Worm (Caenorhabditis elegans): ENCODE results near the gene lhfp-4.

The lhfp-4 gene

ce11 chrIV:17293068-17293467, 17.7 kb downstream of the lhfp-4 start:
- TF ChIP-seq ZK337.2 (GFP tag; IDR thresholded peaks at IDR 0.05) (no peak), aha-1 (tag) (peak; percentile 53), snpc-1.2 (GFP tag; IDR thresholded peaks at IDR 0.05) (no peak), dmd-6 (GFP tag; IDR thresholded peaks at IDR 0.05) (0 out of 2 replicates have a peak, but pooled peaks have one; percentile 26), pqm-1 (tag; optimal IDR thresholded peaks at IDR 0.05) (peak; percentile 14), lin-13 (GFP tag; optimal IDR thresholded peaks at IDR 0.05) (no peak), dve-1 (tag; optimal IDR thresholded peaks at IDR 0.05; ENCODE audit: insufficient read depth) (peak; percentile 37), mdt-29 (GFP tag; IDR thresholded peaks at IDR 0.05) (no peak), nhr-76 (tag; optimal IDR thresholded peaks at IDR 0.05) (no peak)

DNA sequence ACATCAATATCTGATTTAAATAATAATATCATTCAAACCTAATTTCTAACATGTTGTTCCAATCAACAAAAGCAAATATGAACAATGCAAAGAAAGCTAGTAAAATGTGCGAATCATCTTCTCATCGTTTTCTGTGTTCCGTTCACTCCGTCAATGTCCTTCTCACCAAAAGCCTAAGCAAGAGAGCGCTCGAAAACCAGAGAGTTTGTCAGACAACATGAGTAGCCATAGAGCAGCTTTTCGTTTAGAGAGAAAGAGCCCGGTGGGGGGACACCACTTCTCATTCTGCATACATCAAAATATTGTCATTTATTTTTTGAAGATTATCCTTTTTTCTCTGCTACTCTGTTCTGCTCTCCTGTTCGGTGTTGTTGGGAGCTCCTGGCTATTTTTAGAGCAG, 18.3 kb downstream of the lhfp-4 start:
- no peak for TF ChIP-seq snpc-1.2 (GFP tag; IDR thresholded peaks at IDR 0.05)
- TF ChIP-seq ztf-7 (tag; optimal IDR thresholded peaks at IDR 0.05): no peak
- TF ChIP-seq lin-29 (GFP tag; IDR thresholded peaks at IDR 0.05): no peak
- no peak for TF ChIP-seq daf-16 (GFP tag; optimal IDR thresholded peaks at IDR 0.05)
- TF ChIP-seq daf-16 (tag; optimal IDR thresholded peaks at IDR 0.05): no peak
- no peak for TF ChIP-seq hmg-1.1 (GFP tag; IDR thresholded peaks at IDR 0.05)
- TF ChIP-seq ceh-82 (tag; optimal IDR thresholded peaks at IDR 0.05): no peak
- no peak for TF ChIP-seq daf-12 (tag; optimal IDR thresholded peaks at IDR 0.05)
- TF ChIP-seq zip-2 (tag; optimal IDR thresholded peaks at IDR 0.05): no peak
- TF ChIP-seq rbr-2 (tag; optimal IDR thresholded peaks at IDR 0.05): peak; percentile 38
- no peak for TF ChIP-seq arid-1 (GFP tag; conservative IDR thresholded peaks at IDR 0.05)
- no peak for TF ChIP-seq zag-1 (tag; optimal IDR thresholded peaks at IDR 0.05)
- peak; percentile 20 for TF ChIP-seq fkh-10 (GFP tag; optimal IDR thresholded peaks at IDR 0.05)

DNA sequence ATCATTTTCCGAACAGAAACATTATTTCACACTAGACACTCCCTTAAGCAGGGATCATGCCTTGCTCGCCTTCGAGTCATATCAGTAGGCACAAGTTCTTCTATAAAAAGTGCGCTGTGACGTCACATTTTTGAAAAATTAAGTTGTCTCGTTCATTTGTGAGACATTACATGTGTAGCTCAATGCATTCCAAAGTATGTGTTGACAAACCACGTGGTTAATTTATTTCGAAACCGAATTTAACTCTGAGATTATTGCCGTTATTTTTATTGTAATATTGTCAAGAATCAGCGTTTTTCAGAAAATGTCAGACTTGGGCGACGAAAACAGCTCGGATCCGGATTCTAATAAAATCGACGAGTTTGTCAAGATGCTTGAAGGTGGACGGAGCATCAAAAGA, 19.1 kb downstream of the lhfp-4 start, which contains the start of gene T28F3.5:
Gene T28F3.5, plus strand, starts transcription at position 301 of the 400 bp plus-strand sequence.
- TF ChIP-seq aha-1 (tag) (peak; percentile 1), hmg-1.1 (GFP tag; IDR thresholded peaks at IDR 0.05) (no peak), aly-2 (tag; optimal IDR thresholded peaks at IDR 0.05) (no peak), madf-5 (GFP tag; IDR thresholded peaks at IDR 0.05) (no peak), F37D6.2 (tag; optimal IDR thresholded peaks at IDR 0.05) (no peak), T20F7.1 (GFP tag; optimal IDR thresholded peaks at IDR 0.05) (no peak), saeg-2 (GFP tag; IDR thresholded peaks at IDR 0.05) (no peak)

DNA sequence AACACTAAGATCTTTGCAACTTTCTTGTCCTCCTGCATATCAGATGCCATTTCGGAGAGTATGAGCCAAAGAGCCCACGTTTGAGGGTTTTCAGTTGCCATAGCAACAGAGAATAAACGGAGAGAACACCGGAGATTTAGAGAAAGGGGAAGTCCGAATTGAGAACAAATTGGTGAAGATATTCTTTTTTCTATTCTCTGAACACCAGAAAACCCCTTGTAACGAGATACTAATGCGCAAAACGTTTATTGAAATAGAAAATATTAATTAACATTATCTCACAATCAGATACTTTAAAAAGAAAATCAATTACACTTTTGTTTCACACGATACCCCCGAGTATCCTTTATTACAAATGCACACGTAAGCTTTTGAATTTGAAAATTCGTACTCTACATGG, 26.6 kb downstream of the lhfp-4 start, which contains the start of gene ifta-2:
Gene ifta-2, minus strand, starts transcription at position 101 of the 400 bp plus-strand sequence.
- TF ChIP-seq unc-62 (GFP tag; optimal IDR thresholded peaks at IDR 0.05 in 1 of 2) (peak in 1 of 2 experiments; percentile 72), unc-62 (tag; optimal IDR thresholded peaks at IDR 0.05) (no peak), Y105C5A.15 (GFP tag; IDR thresholded peaks at IDR 0.05) (no peak)

DNA sequence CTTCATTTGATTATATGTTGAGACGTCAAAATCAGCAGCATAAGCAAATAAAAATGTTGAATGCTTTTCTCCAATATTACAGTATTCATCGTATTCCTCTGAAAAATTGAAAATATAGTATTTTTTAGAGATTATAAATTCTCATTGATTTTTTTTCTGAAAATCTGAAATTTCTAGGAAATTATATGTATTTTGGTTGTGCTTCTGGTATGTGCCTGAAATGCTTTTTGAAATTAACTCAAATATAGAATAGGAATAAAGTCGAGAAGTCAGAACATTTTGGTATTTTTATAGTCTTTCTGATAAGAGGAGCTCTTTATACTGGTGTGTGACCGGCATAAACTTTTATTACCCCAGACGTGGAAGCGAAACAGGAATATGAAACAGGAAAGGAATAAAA, 31.8 kb downstream of the lhfp-4 start, which contains the start of gene T28F3.8:
Gene T28F3.8, minus strand, starts transcription at position 101 of the 400 bp plus-strand sequence.
- TF ChIP-seq php-3 (GFP tag; IDR thresholded peaks at IDR 0.05): peak; percentile 82

ce11 chrIV:17308211-17308610, 32.8 kb downstream of the lhfp-4 start, which contains the start of gene T28F3.9:
T28F3.9 (plus strand) TSS chrIV:17308511.
- TF ChIP-seq mes-2 (tag; optimal IDR thresholded peaks at IDR 0.05; ENCODE audit: poor library complexity, severe bottlenecking) (no peak), F26F4.8 (GFP tag; conservative IDR thresholded peaks at IDR 0.05) (no peak), unc-130 (GFP tag; optimal IDR thresholded peaks at IDR 0.05) (no peak), mdl-1 (tag; optimal IDR thresholded peaks at IDR 0.05) (no peak), pha-4 (GFP tag; IDR thresholded peaks at IDR 0.05) (no peak), pha-4 (tag; optimal IDR thresholded peaks at IDR 0.05) (no peak), nhr-11 (tag; optimal IDR thresholded peaks at IDR 0.05) (no peak), duxl-1 (tag; optimal IDR thresholded peaks at IDR 0.05; ENCODE audit: poor library complexity) (no peak), snpc-1.2 (GFP tag; IDR thresholded peaks at IDR 0.05) (no peak), unc-62 (GFP tag; optimal IDR thresholded peaks at IDR 0.05 in 1 of 2) (no peak), unc-62 (tag; optimal IDR thresholded peaks at IDR 0.05) (no peak), lir-3 (tag; optimal IDR thresholded peaks at IDR 0.05) (no peak), lin-38 (GFP tag; IDR thresholded peaks at IDR 0.05) (no peak), zfp-3 (GFP tag; conservative IDR thresholded peaks at IDR 0.05) (no peak), lin-1 (GFP tag; IDR thresholded peaks at IDR 0.05) (no peak), nhr-6 (tag; optimal IDR thresholded peaks at IDR 0.05) (no peak), nhr-42 (GFP tag; IDR thresholded peaks at IDR 0.05) (no peak), aly-2 (tag; optimal IDR thresholded peaks at IDR 0.05) (no peak)
